Worm (Caenorhabditis elegans) whole organism, L4 larva: ENCODE measurements around the gene F38B7.2.
A peak's percentile ranks its signal among the peaks of the same experiment; 100 is the strongest.

Experiments used
- F10B5.3 ChIP-seq: sonication (generic microtip); optimal IDR thresholded peaks from 2 replicates; lab custom pipeline; 2016; ENCODE audit warnings: mild to moderate bottlenecking, missing genetic modification characterization, missing compliant biosample characterization
- F26F4.8 ChIP-seq: fragments of 200-800 bp; sonication (Bioruptor generic); conservative IDR thresholded peaks from 2 replicates; pipeline ENCODE4 v1.3.6; 2022; ENCODE audit warnings: missing genetic modification characterization, missing compliant biosample characterization
- F37D6.2 ChIP-seq: sonication (generic microtip); optimal IDR thresholded peaks from 2 replicates; lab custom pipeline; 2016; ENCODE audit warnings: mild to moderate bottlenecking, missing genetic modification characterization, missing compliant biosample characterization
- F49E8.2 ChIP-seq: sonication (generic microtip); optimal IDR thresholded peaks from 2 replicates; lab custom pipeline; 2016; ENCODE audit warnings: missing compliant biosample characterization, mild to moderate bottlenecking, missing genetic modification characterization, borderline replicate concordance
- R02D3.7 ChIP-seq: fragments of 150-350 bp; sonication (generic microtip); optimal IDR thresholded peaks from 3 replicates; lab custom pipeline; 2014; ENCODE audit warnings: missing biosample characterization, missing genetic modification characterization
- Y105C5A.15 ChIP-seq: fragments of 200-800 bp; sonication (Bioruptor generic); IDR thresholded peaks from 2 replicates; pipeline ENCODE4 v1.3.6; 2022; ENCODE audit warnings: missing genetic modification characterization, missing compliant biosample characterization
- Y5F2A.4 ChIP-seq: fragments of 200-800 bp; sonication (Bioruptor generic); optimal IDR thresholded peaks from 2 replicates; lab custom pipeline; 2018; ENCODE audit warnings: mild to moderate bottlenecking, missing genetic modification characterization, missing compliant biosample characterization
- ZK337.2 ChIP-seq: fragments of 200-800 bp; sonication (Bioruptor generic); IDR thresholded peaks from 2 replicates; pipeline ENCODE4 v1.3.6; 2022; ENCODE audit warnings: missing genetic modification reagents, missing genetic modification characterization, missing compliant biosample characterization
- ZK546.5 ChIP-seq, 2 experiments: sonication (generic microtip); optimal IDR thresholded peaks; 2 replicates each; lab custom pipeline; 2017; ENCODE audit warnings: missing biosample characterization in 2 of 2, missing genetic modification characterization in 2 of 2
- aly-2 ChIP-seq: sonication (generic microtip); optimal IDR thresholded peaks from 2 replicates; lab custom pipeline; 2018; ENCODE audit warnings: missing biosample characterization, missing genetic modification characterization
- ama-1 ChIP-seq: fragments of 150-350 bp; optimal IDR thresholded peaks from 2 replicates; lab custom pipeline; 2014; ENCODE audit warnings: inconsistent platforms, mixed read lengths
- attf-4 ChIP-seq: sonication (generic microtip); optimal IDR thresholded peaks from 3 replicates; lab custom pipeline; 2017; ENCODE audit warnings: missing biosample characterization, missing genetic modification characterization
- ceh-28 ChIP-seq: fragments of 150-350 bp; optimal IDR thresholded peaks from 2 replicates; lab custom pipeline; 2014; ENCODE audit warnings: missing biosample characterization, missing genetic modification reagents, missing genetic modification characterization
- ceh-62 ChIP-seq: sonication (generic microtip); optimal IDR thresholded peaks from 2 replicates; lab custom pipeline; 2017; ENCODE audit warnings: missing biosample characterization, missing genetic modification characterization
- ceh-82 ChIP-seq: sonication (generic microtip); optimal IDR thresholded peaks from 2 replicates; lab custom pipeline; 2017; ENCODE audit warnings: missing biosample characterization, missing genetic modification characterization
- ctbp-1 ChIP-seq: fragments of 200-800 bp; sonication (Bioruptor generic); IDR thresholded peaks from 2 replicates; pipeline ENCODE4 v1.3.6; 2022; ENCODE audit warnings: missing genetic modification reagents, missing genetic modification characterization, missing compliant biosample characterization
- daf-12 ChIP-seq: fragments of 150-350 bp; optimal IDR thresholded peaks from 2 replicates; lab custom pipeline; 2014; ENCODE audit warnings: missing biosample characterization, missing genetic modification reagents, missing genetic modification characterization
- daf-16 ChIP-seq, 3 experiments: sonication (generic microtip); optimal IDR thresholded peaks; 2 replicates each; lab custom pipeline; 2016 to 2017; ENCODE audit warnings: missing genetic modification characterization in 3 of 3, missing genetic modification reagents in 3 of 3, mild to moderate bottlenecking in 2 of 3, missing compliant biosample characterization in 2 of 3, missing biosample characterization in 1 of 3, moderate library complexity in 1 of 3
- daf-19 ChIP-seq: fragments of 200-800 bp; sonication (Bioruptor generic); conservative IDR thresholded peaks from 2 replicates; pipeline ENCODE4 v1.3.6; 2022; ENCODE audit warnings: missing genetic modification characterization, missing compliant biosample characterization
- dmd-8 ChIP-seq: fragments of 200-800 bp; sonication (Bioruptor generic); IDR thresholded peaks from 2 replicates; pipeline ENCODE4 v1.3.6; 2022; ENCODE audit warnings: missing genetic modification characterization, missing compliant biosample characterization
- dmd-9 ChIP-seq: fragments of 200-800 bp; sonication (Bioruptor generic); IDR thresholded peaks from 2 replicates; pipeline ENCODE4 v1.3.6; 2022; ENCODE audit warnings: missing genetic modification reagents, missing genetic modification characterization, missing compliant biosample characterization
- dpl-1 ChIP-seq: fragments of 150-350 bp; optimal IDR thresholded peaks from 2 replicates; lab custom pipeline; 2014; ENCODE audit warnings: missing biosample characterization, missing genetic modification reagents, missing genetic modification characterization
- duxl-1 ChIP-seq: sonication (generic microtip); optimal IDR thresholded peaks from 2 replicates; lab custom pipeline; 2016; ENCODE audit warnings: mild to moderate bottlenecking, missing genetic modification characterization, moderate library complexity, missing compliant biosample characterization; ENCODE audit not compliant: poor library complexity
- hif-1 ChIP-seq, 2 experiments: sonication (generic microtip); optimal IDR thresholded peaks; 2 replicates each; lab custom pipeline; 2016 to 2017; ENCODE audit warnings: missing compliant biosample characterization in 2 of 2, missing genetic modification characterization in 2 of 2, missing genetic modification reagents in 2 of 2, missing genotype in 2 of 2, mild to moderate bottlenecking in 1 of 2
- hlh-11 ChIP-seq: fragments of 200-800 bp; sonication (Bioruptor generic); optimal IDR thresholded peaks from 2 replicates; lab custom pipeline; 2018; ENCODE audit warnings: mild to moderate bottlenecking, missing genetic modification characterization, missing compliant biosample characterization
- hmg-1.1 ChIP-seq: fragments of 200-800 bp; sonication (Bioruptor generic); IDR thresholded peaks from 2 replicates; pipeline ENCODE4 v1.3.6; 2022; ENCODE audit warnings: missing genetic modification reagents, missing genetic modification characterization, missing compliant biosample characterization
- jun-1 ChIP-seq: fragments of 150-350 bp; optimal IDR thresholded peaks from 2 replicates; lab custom pipeline; 2014; ENCODE audit warnings: missing biosample characterization, missing genetic modification reagents, missing genetic modification characterization
- lim-7 ChIP-seq: fragments of 200-800 bp; sonication (Bioruptor generic); IDR thresholded peaks from 2 replicates; pipeline ENCODE4 v1.3.6; 2022; ENCODE audit warnings: missing genetic modification characterization, missing compliant biosample characterization
- lin-13 ChIP-seq: fragments of 150-350 bp; optimal IDR thresholded peaks from 2 replicates; lab custom pipeline; 2014; ENCODE audit warnings: missing biosample characterization, missing genetic modification reagents, missing genetic modification characterization
- lin-15B ChIP-seq: fragments of 150-350 bp; sonication (generic microtip); optimal IDR thresholded peaks from 3 replicates; lab custom pipeline; 2014; ENCODE audit warnings: missing biosample characterization, missing genetic modification characterization
- lin-39 ChIP-seq: fragments of 150-350 bp; optimal IDR thresholded peaks from 2 replicates; lab custom pipeline; 2014; ENCODE audit warnings: missing biosample characterization, missing genetic modification reagents, missing genetic modification characterization
- madf-9 ChIP-seq: fragments of 200-800 bp; sonication (Bioruptor generic); conservative IDR thresholded peaks from 2 replicates; pipeline ENCODE4 v1.3.6; 2022; ENCODE audit warnings: missing genetic modification reagents, missing genetic modification characterization, missing compliant biosample characterization
- mdl-1 ChIP-seq, 2 experiments: fragments of 150-350 bp in 1 of 2; sonication (generic microtip) in 1 of 2; optimal IDR thresholded peaks; 2 replicates each; lab custom pipeline; 2014 to 2017; ENCODE audit warnings: missing biosample characterization in 2 of 2, missing genetic modification characterization in 2 of 2
- mdt-29 ChIP-seq: fragments of 200-800 bp; sonication (Bioruptor generic); IDR thresholded peaks from 2 replicates; pipeline ENCODE4 v1.3.6; 2022; ENCODE audit warnings: missing genetic modification reagents, missing genetic modification characterization, missing compliant biosample characterization
- mxl-3 ChIP-seq: fragments of 200-800 bp; sonication (Bioruptor generic); optimal IDR thresholded peaks from 2 replicates; lab custom pipeline; 2018; ENCODE audit warnings: mild to moderate bottlenecking, missing genetic modification characterization, missing compliant biosample characterization
- nhr-10 ChIP-seq: fragments of 150-350 bp; optimal IDR thresholded peaks from 2 replicates; lab custom pipeline; 2014; ENCODE audit warnings: missing biosample characterization, missing genetic modification characterization
- nhr-11 ChIP-seq: fragments of 150-350 bp; optimal IDR thresholded peaks from 2 replicates; lab custom pipeline; 2014; ENCODE audit warnings: missing biosample characterization, missing genetic modification characterization
- nhr-28 ChIP-seq: fragments of 150-350 bp; optimal IDR thresholded peaks from 2 replicates; lab custom pipeline; 2014; ENCODE audit warnings: missing biosample characterization, missing genetic modification characterization
- nhr-42 ChIP-seq: fragments of 200-800 bp; sonication (Bioruptor generic); IDR thresholded peaks from 2 replicates; pipeline ENCODE4 v1.3.6; 2022; ENCODE audit warnings: missing genetic modification characterization, missing compliant biosample characterization
- nhr-6 ChIP-seq: fragments of 150-350 bp; optimal IDR thresholded peaks from 2 replicates; lab custom pipeline; 2014; ENCODE audit warnings: missing biosample characterization, missing genetic modification characterization
- nhr-77 ChIP-seq: fragments of 150-350 bp; optimal IDR thresholded peaks from 2 replicates; lab custom pipeline; 2014; ENCODE audit warnings: missing biosample characterization, missing genetic modification characterization
- pha-4 ChIP-seq, 2 experiments: fragments of 150-350 bp in 1 of 2; fragments of 200-800 bp in 1 of 2; sonication (Bioruptor generic) in 1 of 2; IDR thresholded peaks in 1 of 2; optimal IDR thresholded peaks in 1 of 2; 2 replicates each; pipeline versions ENCODE4 v1.3.6 to Lab custom; 2014 to 2022; ENCODE audit warnings: missing genetic modification characterization in 2 of 2, missing genetic modification reagents in 2 of 2, missing biosample characterization in 1 of 2, missing compliant biosample characterization in 1 of 2
- rbr-2 ChIP-seq: sonication (generic microtip); optimal IDR thresholded peaks from 2 replicates; lab custom pipeline; 2016; ENCODE audit warnings: missing genotype, missing genetic modification characterization, missing compliant biosample characterization
- set-16 ChIP-seq: fragments of 200-800 bp; sonication (Bioruptor generic); IDR thresholded peaks from 2 replicates; pipeline ENCODE4 v1.3.6; 2022; ENCODE audit warnings: missing genetic modification reagents, missing genetic modification characterization, missing compliant biosample characterization
- skn-1 ChIP-seq: fragments of 150-350 bp; optimal IDR thresholded peaks from 2 replicates; lab custom pipeline; 2014; ENCODE audit warnings: missing biosample characterization, missing genetic modification characterization
- snpc-1.2 ChIP-seq: fragments of 200-800 bp; sonication (Bioruptor generic); IDR thresholded peaks from 2 replicates; pipeline ENCODE4 v1.3.6; 2022; ENCODE audit warnings: missing genetic modification reagents, missing genetic modification characterization, missing compliant biosample characterization
- spr-3 ChIP-seq: fragments of 200-800 bp; sonication (Bioruptor generic); optimal IDR thresholded peaks from 2 replicates; lab custom pipeline; 2018; ENCODE audit warnings: mild to moderate bottlenecking, missing genetic modification characterization, missing compliant biosample characterization
- unc-62 ChIP-seq, 3 experiments: fragments of 150-350 bp in 1 of 3; sonication (generic microtip); optimal IDR thresholded peaks in 2 of 3; peaks in 1 of 3; 1 replicate in 1 of 3; 2 replicates in 2 of 3; lab custom pipeline; 2014 to 2017; ENCODE audit warnings: missing biosample characterization in 3 of 3, missing genetic modification characterization in 3 of 3, missing genetic modification reagents in 3 of 3, missing genotype in 1 of 3
- zip-11 ChIP-seq: fragments of 200-800 bp; sonication (Bioruptor generic); IDR thresholded peaks from 2 replicates; pipeline ENCODE4 v1.3.6; 2022; ENCODE audit warnings: missing genetic modification characterization, missing compliant biosample characterization
- ztf-11 ChIP-seq: fragments of 150-350 bp; optimal IDR thresholded peaks from 2 replicates; lab custom pipeline; 2014; ENCODE audit warnings: missing biosample characterization, missing genetic modification characterization

Gene F38B7.2

ce11 chrV:11534495-11535189, 9.1 kb upstream of the F38B7.2 start (continued):
- TF ChIP-seq attf-4 (tag; lab: Kevin White, UChicago) = no peak
- TF ChIP-seq nhr-10 (tag; lab: Kevin White, UChicago) = peak; percentile 41
- no peak for TF ChIP-seq nhr-11 (tag; lab: Kevin White, UChicago)
- TF ChIP-seq daf-19 (GFP tag; lab: Robert Waterston, UW) = no peak
- no peak for TF ChIP-seq zip-11 (GFP tag; lab: Robert Waterston, UW)
- no peak for TF ChIP-seq dmd-8 (GFP tag; lab: Robert Waterston, UW)
- no peak for TF ChIP-seq snpc-1.2 (GFP tag; lab: Robert Waterston, UW)
- TF ChIP-seq Y105C5A.15 = no peak
- no peak for TF ChIP-seq dpl-1
- TF ChIP-seq nhr-28 (tag; lab: Kevin White, UChicago) = peak; percentile 94
- no peak for TF ChIP-seq F10B5.3 (tag; lab: Kevin White, UChicago)
- TF ChIP-seq F26F4.8 (GFP tag; lab: Robert Waterston, UW) = no peak
- peak; percentile 84 for TF ChIP-seq hlh-11 (tag; lab: Kevin White, UChicago)
- TF ChIP-seq skn-1 (tag; lab: Kevin White, UChicago) = no peak
- no peak; the same call in 1 of the 2 replicates for TF ChIP-seq madf-9 (GFP tag; lab: Robert Waterston, UW)
- no peak for TF ChIP-seq duxl-1 (tag; lab: Kevin White, UChicago)
- TF ChIP-seq lin-13 (GFP tag; lab: Kevin White, UChicago) = no peak
- TF ChIP-seq mdt-29 (GFP tag; lab: Robert Waterston, UW) = no peak
- TF ChIP-seq aly-2 (tag; lab: Kevin White, UChicago) = no peak
- TF ChIP-seq F49E8.2 (tag; lab: Kevin White, UChicago) = no peak
- TF ChIP-seq ztf-11 (tag; lab: Kevin White, UChicago) = no peak
- TF ChIP-seq daf-16 (GFP tag; optimal IDR thresholded peaks at IDR 0.05; lab: Kevin White, UChicago) = no peak
- peak; percentile 77 for TF ChIP-seq daf-16 (tag; optimal IDR thresholded peaks at IDR 0.05; lab: Kevin White, UChicago)
- TF ChIP-seq hif-1 (tag; optimal IDR thresholded peaks at IDR 0.05; lab: Kevin White, UChicago) = no peak
- no peak for TF ChIP-seq nhr-42
- TF ChIP-seq unc-62 (GFP tag; optimal IDR thresholded peaks at IDR 0.05 in 1 of 2; lab: Kevin White, UChicago) = peak in 1 of 2 experiments; percentile 79
- no peak for TF ChIP-seq unc-62 (tag; optimal IDR thresholded peaks at IDR 0.05; lab: Kevin White, UChicago)
- no peak for TF ChIP-seq rbr-2 (tag; lab: Kevin White, UChicago)
- no peak for TF ChIP-seq lin-39 (tag; lab: Kevin White, UChicago)
- no peak for TF ChIP-seq ceh-82 (tag; lab: Kevin White, UChicago)
- no peak for TF ChIP-seq R02D3.7 (tag; lab: Kevin White, UChicago)
- TF ChIP-seq set-16 (GFP tag; lab: Robert Waterston, UW) = no peak
- peak in 1 of 2 experiments; percentile 59 for TF ChIP-seq mdl-1 (tag; optimal IDR thresholded peaks at IDR 0.05; lab: Kevin White, UChicago)
- no peak for TF ChIP-seq ZK337.2 (GFP tag; lab: Robert Waterston, UW)
- no peak for TF ChIP-seq ceh-62 (tag; lab: Kevin White, UChicago)
- no peak for TF ChIP-seq hmg-1.1 (GFP tag; lab: Robert Waterston, UW)
- no peak for TF ChIP-seq ceh-28
- peak; percentile 50 for TF ChIP-seq mxl-3
- no peak for TF ChIP-seq lin-15B
- TF ChIP-seq spr-3 (GFP tag; lab: Kevin White, UChicago) = no peak
- no peak for TF ChIP-seq daf-12 (tag; lab: Kevin White, UChicago)
- TF ChIP-seq nhr-77 = peak; percentile 84
- TF ChIP-seq lim-7 = no peak
- no peak for TF ChIP-seq nhr-6
- no peak for TF ChIP-seq ctbp-1 (GFP tag; lab: Robert Waterston, UW)
- TF ChIP-seq F37D6.2 (tag; lab: Kevin White, UChicago) = no peak
- no peak for TF ChIP-seq dmd-9
- TF ChIP-seq Y5F2A.4 (GFP tag; lab: Kevin White, UChicago) = no peak
- TF ChIP-seq ama-1 (lab: Kevin White, UChicago) = no peak
- TF ChIP-seq pha-4 (GFP tag; IDR thresholded peaks at IDR 0.05; lab: Robert Waterston, UW) = no peak
- TF ChIP-seq pha-4 (tag; optimal IDR thresholded peaks at IDR 0.05; lab: Kevin White, UChicago) = no peak
- no peak for TF ChIP-seq jun-1 (tag; lab: Kevin White, UChicago)
- TF ChIP-seq ZK546.5 (tag; optimal IDR thresholded peaks at IDR 0.05; lab: Kevin White, UChicago) = no peak
